Fruit fly (Drosophila melanogaster): ENCODE results near the gene SMSr.

DNA sequence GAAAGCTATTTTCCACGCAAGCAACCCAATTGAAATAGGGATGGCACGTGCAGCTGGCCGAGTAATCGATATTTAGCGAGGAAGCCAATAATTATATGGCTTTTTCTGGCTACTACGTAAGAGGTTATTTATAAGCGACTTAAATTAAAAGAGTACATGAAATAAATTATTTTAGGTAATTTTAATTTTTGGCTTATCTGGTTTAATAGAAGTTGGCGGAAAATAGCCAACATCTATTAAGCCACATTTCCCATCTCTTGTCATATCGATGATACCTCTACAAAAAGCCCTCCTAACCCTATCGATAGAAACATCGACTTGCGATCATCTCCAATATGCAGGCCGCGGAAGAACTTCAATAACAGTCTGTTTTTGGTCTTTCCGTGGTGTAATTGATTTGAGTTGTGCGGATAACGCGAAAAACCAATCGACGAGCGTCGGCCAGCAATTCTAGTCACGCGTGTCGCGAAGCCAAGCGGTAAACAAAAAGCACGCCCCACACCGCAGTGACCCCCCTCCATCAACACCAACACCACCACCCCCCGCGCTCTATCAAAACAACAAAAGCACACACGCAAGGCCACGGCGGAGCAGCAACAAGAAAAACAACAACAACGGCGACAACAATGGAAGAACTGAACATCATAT, 33.2 kb downstream of the SMSr start, which contains the start of the genes Srp19 and qm:
- peak; percentile 64 for TF ChIP-seq CG12605 (GFP tag; IDR thresholded peaks at IDR 0.05)
- no peak for TF ChIP-seq CG34367 (tag; optimal IDR thresholded peaks at IDR 0.05)
- no peak for TF ChIP-seq Pif1A (GFP tag; optimal IDR thresholded peaks at IDR 0.05)
- TF ChIP-seq Snoo (tag; optimal IDR thresholded peaks at IDR 0.05) = no peak
- TF ChIP-seq CG14655 (GFP tag; optimal IDR thresholded peaks at IDR 0.05) = no peak
- TF ChIP-seq D1 (tag; optimal IDR thresholded peaks at IDR 0.05) = no peak
- peak; percentile 20 for TF ChIP-seq gl (tag; optimal IDR thresholded peaks at IDR 0.05)
- peak; percentile 43; the same call in 1 of the 2 replicates for TF ChIP-seq Ets98B (GFP tag; IDR thresholded peaks at IDR 0.05)
- TF ChIP-seq CG10348 (GFP tag; IDR thresholded peaks at IDR 0.05) = no peak
- no peak for TF ChIP-seq rn (GFP tag; IDR thresholded peaks at IDR 0.05)
- TF ChIP-seq CG4496 (GFP tag; IDR thresholded peaks at IDR 0.05) = peak; percentile 59; the same call in 1 of the 3 replicates
- TF ChIP-seq EcR (GFP tag; optimal IDR thresholded peaks at IDR 0.05) = peak; percentile 44
- TF ChIP-seq fd96Ca (GFP tag; IDR thresholded peaks at IDR 0.05) = peak; percentile 27; the same call in 2 of the 3 replicates
- TF ChIP-seq CG15710 (tag; optimal IDR thresholded peaks at IDR 0.05) = peak; percentile 11
